Fruit fly (Drosophila melanogaster): ENCODE results near the gene CG6171.
A peak's percentile ranks its signal among the peaks of the same experiment; 100 is the strongest.

The CG6171 gene

dm6 chr3R:15402654-15403053 lies 39.0 kb upstream of the CG6171 start:
- peak; percentile 69 for TF ChIP-seq fkh (GFP tag; optimal IDR thresholded peaks at IDR 0.05)
- TF ChIP-seq vri (GFP tag; optimal IDR thresholded peaks at IDR 0.05), result peak; percentile 21
- no peak for TF ChIP-seq CG4318 (GFP tag; optimal IDR thresholded peaks at IDR 0.05)
- no peak for TF ChIP-seq Blimp-1 (GFP tag; optimal IDR thresholded peaks at IDR 0.05)

dm6 chr3R:15393206-15393805 lies 29.6 kb upstream of the CG6171 start:
- no peak for TF ChIP-seq Met (GFP tag; optimal IDR thresholded peaks at IDR 0.05)
- TF ChIP-seq Ets96B (tag; optimal IDR thresholded peaks at IDR 0.05), result no peak
- TF ChIP-seq Eip78C (GFP tag), result no peak
- no peak for TF ChIP-seq pdm3 (GFP tag; optimal IDR thresholded peaks at IDR 0.05)
- TF ChIP-seq Eip93F (GFP tag; optimal IDR thresholded peaks at IDR 0.05), result no peak

- TF ChIP-seq CG6163 (GFP tag; IDR thresholded peaks at IDR 0.05) (no peak), achi (GFP tag; optimal IDR thresholded peaks at IDR 0.05) (no peak), CG11902 (GFP tag; optimal IDR thresholded peaks at IDR 0.05) (no peak), dsx (GFP tag; optimal IDR thresholded peaks at IDR 0.05; ENCODE audit: poor library complexity, severe bottlenecking) (no peak), CG7368 (GFP tag; optimal IDR thresholded peaks at IDR 0.05) (no peak), CG1621 (tag; optimal IDR thresholded peaks at IDR 0.05) (no peak), Blimp-1 (GFP tag; optimal IDR thresholded peaks at IDR 0.05) (no peak), cyc (GFP tag; optimal IDR thresholded peaks at IDR 0.05) (no peak), CG6854 (GFP tag; optimal IDR thresholded peaks at IDR 0.05) (no peak), vri (GFP tag; optimal IDR thresholded peaks at IDR 0.05) (no peak), Lpt (GFP tag; optimal IDR thresholded peaks at IDR 0.05) (no peak), CG6792 (GFP tag; optimal IDR thresholded peaks at IDR 0.05) (no peak), Eip78C (GFP tag) (no peak), Eip75B (GFP tag; optimal IDR thresholded peaks at IDR 0.05) (no peak), Ets21C (GFP tag; optimal IDR thresholded peaks at IDR 0.05) (no peak), CG32006 (GFP tag; optimal IDR thresholded peaks at IDR 0.05) (no peak)
Measured at dm6 chr3R:15382851-15383250, 19.2 kb upstream of the CG6171 start, which contains the start of gene h-cup. Gene h-cup (minus strand): TSS chr3R:15382951.

- TF ChIP-seq Smox (GFP tag; optimal IDR thresholded peaks at IDR 0.05), result no peak
- no peak for TF ChIP-seq Hr39 (GFP tag; optimal IDR thresholded peaks at IDR 0.05)
- no peak for TF ChIP-seq Lpt (GFP tag; optimal IDR thresholded peaks at IDR 0.05)
- no peak for TF ChIP-seq svp (GFP tag)
- TF ChIP-seq dac (GFP tag; optimal IDR thresholded peaks at IDR 0.05), result no peak
- TF ChIP-seq Ets21C (GFP tag; optimal IDR thresholded peaks at IDR 0.05), result no peak
- TF ChIP-seq CG3032 (tag; optimal IDR thresholded peaks at IDR 0.05), result no peak
Measured at dm6 chr3R:15379071-15379470, 15.4 kb upstream of the CG6171 start.

dm6 chr3R:15375470-15375869 lies 11.8 kb upstream of the CG6171 start:
- peak; percentile 8 for TF ChIP-seq CG6854 (GFP tag; optimal IDR thresholded peaks at IDR 0.05)
- TF ChIP-seq OdsH (GFP tag; optimal IDR thresholded peaks at IDR 0.05), result no peak

dm6 chr3R:15374397-15374796 lies 10.7 kb upstream of the CG6171 start, which contains the start of gene Rbp:
Gene Rbp (plus strand): TSS chr3R:15374635.
- TF ChIP-seq CG6854 (GFP tag; optimal IDR thresholded peaks at IDR 0.05) (peak; percentile 27), pdm3 (GFP tag; optimal IDR thresholded peaks at IDR 0.05) (no peak)

dm6 chr3R:15371833-15372232 lies 8.2 kb upstream of the CG6171 start, which contains the start of the genes Ccm3 and CG6136:
Gene Ccm3 (plus strand): TSS chr3R:15371957.
Gene CG6136 (minus strand): TSS chr3R:15372212.
- TF ChIP-seq cyc (GFP tag; optimal IDR thresholded peaks at IDR 0.05) (peak; percentile 38), Eip75B (GFP tag; optimal IDR thresholded peaks at IDR 0.05) (peak; percentile 32), Eip78C (GFP tag) (peak; percentile 35), Sox102F (GFP tag; optimal IDR thresholded peaks at IDR 0.05) (no peak), Sox14 (GFP tag; optimal IDR thresholded peaks at IDR 0.05) (peak; percentile 19), Hr4 (GFP tag; optimal IDR thresholded peaks at IDR 0.05) (no peak), lz (GFP tag; optimal IDR thresholded peaks at IDR 0.05) (peak; percentile 43), CG3032 (tag; optimal IDR thresholded peaks at IDR 0.05) (peak; percentile 30), achi (GFP tag; optimal IDR thresholded peaks at IDR 0.05) (peak; percentile 18), topi (GFP tag; optimal IDR thresholded peaks at IDR 0.05) (peak; percentile 47), CG11762 (GFP tag; optimal IDR thresholded peaks at IDR 0.05; ENCODE audit: insufficient read depth) (no peak), svp (GFP tag) (no peak), CG31627 (GFP tag; optimal IDR thresholded peaks at IDR 0.05) (peak; percentile 44), esn (GFP tag; optimal IDR thresholded peaks at IDR 0.05) (peak; percentile 63), CG6854 (GFP tag; optimal IDR thresholded peaks at IDR 0.05) (peak; percentile 38)
